Worm (Caenorhabditis elegans): ENCODE data around the gene Y38E10A.33.

DNA sequence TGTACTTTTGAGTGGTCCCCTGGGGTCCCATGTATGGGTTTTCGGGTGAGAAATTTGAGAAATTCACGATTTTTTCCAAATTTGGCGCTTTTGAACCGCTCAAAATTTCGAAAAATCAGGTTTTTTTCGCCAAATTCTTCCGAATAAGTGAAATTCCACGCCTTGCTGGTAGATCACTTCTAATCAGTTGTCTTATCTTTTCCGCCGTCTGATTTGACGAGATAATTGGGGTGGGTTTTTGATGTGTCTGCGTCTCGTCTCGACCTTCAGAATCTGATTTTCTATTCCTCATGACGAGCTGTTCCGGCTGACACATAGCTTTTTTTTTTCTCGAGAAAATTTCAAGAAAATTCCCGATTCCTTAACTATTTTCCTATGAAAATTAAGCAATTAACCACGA lies 9.9 kb upstream of the Y38E10A.33 start:
- TF ChIP-seq him-1 (tag; optimal IDR thresholded peaks at IDR 0.05): no peak
- TF ChIP-seq W03F9.2 (tag; optimal IDR thresholded peaks at IDR 0.05): no peak

All from whole organism, L4/young adult.